Worm (Caenorhabditis elegans) whole organism, mixed stage, embryonic: ENCODE data around the gene F35E8.6.

Source experiments
- nhr-76 ChIP-seq: sonication (generic microtip); optimal IDR thresholded peaks from 2 replicates; lab custom pipeline; 2017; ENCODE audit warnings: missing biosample characterization, missing genetic modification characterization
- sptf-1 ChIP-seq: sonication (generic microtip); optimal IDR thresholded peaks from 2 replicates; lab custom pipeline; 2017; ENCODE audit warnings: mild to moderate bottlenecking, missing genetic modification characterization, moderate library complexity, missing compliant biosample characterization
- ztf-11 ChIP-seq: fragments of 150-350 bp; optimal IDR thresholded peaks from 2 replicates; lab custom pipeline; 2014; ENCODE audit warnings: missing biosample characterization, missing genetic modification characterization

ce11 chrV:15940254-15940653 is 28.3 kb downstream of the F35E8.6 start, which contains the start of gene srw-55:
- no peak for TF ChIP-seq ztf-11 (tag; lab: Kevin White, UChicago)
- TF ChIP-seq sptf-1 (tag; lab: Kevin White, UChicago) = no peak
- TF ChIP-seq nhr-76 (tag; lab: Kevin White, UChicago) = no peak
